Worm (Caenorhabditis elegans) whole organism, L3 larva: ENCODE data around the gene C49A9.2.

Experiments
- R02D3.7 ChIP-seq: fragments of 150-350 bp; optimal IDR thresholded peaks from 2 replicates; lab custom pipeline; 2014; ENCODE audit warnings: missing biosample characterization, missing genetic modification characterization
- aly-2 ChIP-seq: fragments of 150-350 bp; optimal IDR thresholded peaks from 2 replicates; lab custom pipeline; 2014; ENCODE audit warnings: missing biosample characterization, missing genetic modification characterization
- egl-27 ChIP-seq: sonication (generic microtip); optimal IDR thresholded peaks from 4 replicates; lab custom pipeline; 2017; ENCODE audit warnings: missing biosample characterization, missing genetic modification reagents, missing genetic modification characterization
- elt-1 ChIP-seq: fragments of 150-350 bp; optimal IDR thresholded peaks from 2 replicates; lab custom pipeline; 2014; ENCODE audit warnings: missing biosample characterization, missing genetic modification characterization
- elt-3 ChIP-seq, 3 experiments: fragments of 150-350 bp in 1 of 3; sonication (generic microtip) in 2 of 3; optimal IDR thresholded peaks; 2 replicates in 2 of 3; 4 replicates in 1 of 3; lab custom pipeline; 2014 to 2017; ENCODE audit warnings: missing biosample characterization in 3 of 3, missing genetic modification characterization in 3 of 3
- fkh-2 ChIP-seq: fragments of 150-350 bp; optimal IDR thresholded peaks from 2 replicates; lab custom pipeline; 2014; ENCODE audit warnings: missing biosample characterization, missing genetic modification reagents, missing genetic modification characterization
- fos-1 ChIP-seq: fragments of 150-350 bp; optimal IDR thresholded peaks from 2 replicates; lab custom pipeline; 2014; ENCODE audit warnings: missing biosample characterization, missing genetic modification characterization
- nhr-23 ChIP-seq: fragments of 150-350 bp; optimal IDR thresholded peaks from 2 replicates; lab custom pipeline; 2014; ENCODE audit warnings: missing biosample characterization, missing genetic modification reagents, missing genetic modification characterization
- nhr-237 ChIP-seq: fragments of 150-350 bp; optimal IDR thresholded peaks from 2 replicates; lab custom pipeline; 2014; ENCODE audit warnings: missing biosample characterization, missing genetic modification characterization
- nhr-25 ChIP-seq: sonication (generic microtip); optimal IDR thresholded peaks from 2 replicates; lab custom pipeline; 2017; ENCODE audit warnings: missing biosample characterization, missing genetic modification characterization
- unc-62 ChIP-seq: fragments of 150-350 bp; sonication (generic microtip); optimal IDR thresholded peaks from 4 replicates; lab custom pipeline; 2014; ENCODE audit warnings: missing biosample characterization, missing genetic modification reagents, missing genetic modification characterization
- zag-1 ChIP-seq: fragments of 150-350 bp; optimal IDR thresholded peaks from 2 replicates; lab custom pipeline; 2014; ENCODE audit warnings: missing biosample characterization, missing genetic modification characterization
- ztf-4 ChIP-seq: fragments of 150-350 bp; optimal IDR thresholded peaks from 2 replicates; lab custom pipeline; 2014; ENCODE audit warnings: missing biosample characterization, missing genetic modification characterization

ce11 chrIV:6275671-6276209 lies 50.5 kb downstream of the C49A9.2 start, which contains the start of the genes aat-4 and T13A10.1:
- no peak for TF ChIP-seq nhr-237 (tag; lab: Kevin White, UChicago)
- TF ChIP-seq fos-1, result no peak
- no peak for TF ChIP-seq zag-1 (tag; lab: Kevin White, UChicago)
- TF ChIP-seq elt-1, result no peak
- TF ChIP-seq elt-3 (tag; optimal IDR thresholded peaks at IDR 0.05; lab: Kevin White, UChicago), result no peak
- TF ChIP-seq nhr-23 (tag; lab: Kevin White, UChicago), result no peak
- no peak for TF ChIP-seq fkh-2 (tag; lab: Kevin White, UChicago)
- no peak for TF ChIP-seq unc-62 (GFP tag; lab: Kevin White, UChicago)
- no peak for TF ChIP-seq aly-2
- TF ChIP-seq egl-27, result no peak
- no peak for TF ChIP-seq R02D3.7 (tag; lab: Kevin White, UChicago)
- no peak for TF ChIP-seq nhr-25 (tag; lab: Kevin White, UChicago)
- TF ChIP-seq ztf-4, result no peak
